Fruit fly (Drosophila melanogaster) whole organism, wandering third instar larva: ENCODE measurements around the gene CG13471.
A peak's percentile ranks its signal among the peaks of the same experiment; 100 is the strongest.

Source experiments
- Abd-B ChIP-seq: fragments of >200 bp; optimal IDR thresholded peaks from 2 replicates; lab custom pipeline; 2017; ENCODE audit warnings: missing biosample characterization, missing genetic modification characterization
- CG32264 ChIP-seq: fragments of 200-800 bp; sonication (Bioruptor generic); optimal IDR thresholded peaks from 2 replicates; lab custom pipeline; 2016; ENCODE audit warnings: missing biosample characterization, missing genetic modification characterization
- CrebA ChIP-seq: fragments of 200-800 bp; sonication (Bioruptor generic); optimal IDR thresholded peaks from 2 replicates; lab custom pipeline; 2016; ENCODE audit warnings: missing biosample characterization, mild to moderate bottlenecking, missing genetic modification characterization, borderline replicate concordance
- Dfd ChIP-seq: fragments of >200 bp; optimal IDR thresholded peaks from 2 replicates; lab custom pipeline; 2017; ENCODE audit warnings: missing biosample characterization, missing genetic modification characterization
- GATAd ChIP-seq: sonication (Bioruptor generic); optimal IDR thresholded peaks from 2 replicates; lab custom pipeline; 2016; ENCODE audit warnings: missing biosample characterization, missing genetic modification characterization
- Hr83 ChIP-seq: fragments of 200-300 bp; sonication (Bioruptor generic); optimal IDR thresholded peaks from 2 replicates; lab custom pipeline; 2016; ENCODE audit warnings: missing biosample characterization, mild to moderate bottlenecking, missing genetic modification characterization, moderate library complexity; ENCODE audit not compliant: poor library complexity, severe bottlenecking
- Mio ChIP-seq: sonication (Bioruptor generic); optimal IDR thresholded peaks from 2 replicates; lab custom pipeline; 2016; ENCODE audit warnings: missing biosample characterization, missing genetic modification characterization
- OdsH ChIP-seq: fragments of 200-800 bp; sonication (Bioruptor generic); optimal IDR thresholded peaks from 2 replicates; lab custom pipeline; 2016; ENCODE audit warnings: missing biosample characterization, mild to moderate bottlenecking, missing genetic modification characterization
- Rel ChIP-seq, 2 experiments: fragments of 200-800 bp; sonication (Bioruptor generic) in 1 of 2; optimal IDR thresholded peaks; 2 replicates in 1 of 2; 3 replicates in 1 of 2; lab custom pipeline; 2016 to 2019; ENCODE audit warnings: mild to moderate bottlenecking in 2 of 2, missing biosample characterization in 2 of 2, missing genetic modification characterization in 2 of 2, moderate library complexity in 1 of 2
- Sp1 ChIP-seq: fragments of 200-800 bp; sonication (Bioruptor generic); optimal IDR thresholded peaks from 3 replicates; lab custom pipeline; 2019; ENCODE audit warnings: missing biosample characterization, mild to moderate bottlenecking, missing genetic modification characterization, moderate library complexity
- Vsx2 ChIP-seq: fragments of 200-300, 225-300 bp; sonication (Bioruptor generic); optimal IDR thresholded peaks from 2 replicates; lab custom pipeline; 2018; ENCODE audit warnings: missing biosample characterization, missing genetic modification characterization; ENCODE audit not compliant: partially characterized antibody
- br ChIP-seq: fragments of 200-800 bp; sonication (Bioruptor generic); optimal IDR thresholded peaks from 2 replicates; lab custom pipeline; 2016; ENCODE audit warnings: missing biosample characterization, missing genetic modification characterization
- brk ChIP-seq: fragments of 200-800 bp; sonication (Bioruptor generic); optimal IDR thresholded peaks from 2 replicates; lab custom pipeline; 2016; ENCODE audit warnings: missing biosample characterization, mild to moderate bottlenecking, missing genetic modification characterization
- dl ChIP-seq, 2 experiments: fragments of 175-275, 200-275 bp in 1 of 2; fragments of 200-275 bp in 1 of 2; sonication (Bioruptor generic); optimal IDR thresholded peaks; lab custom pipeline; 2018; ENCODE audit warnings: mild to moderate bottlenecking in 2 of 2, missing biosample characterization in 2 of 2, missing genetic modification characterization in 2 of 2, moderate library complexity in 2 of 2; ENCODE audit not compliant: partially characterized antibody in 2 of 2, insufficient read depth in 1 of 2
- dmrt93B ChIP-seq: fragments of 200-800 bp; sonication (Bioruptor generic); optimal IDR thresholded peaks from 2 replicates; lab custom pipeline; 2018; ENCODE audit warnings: missing biosample characterization, mild to moderate bottlenecking, missing genetic modification characterization
- fru ChIP-seq: fragments of 200-800 bp; sonication (Bioruptor generic); optimal IDR thresholded peaks from 3 replicates; lab custom pipeline; 2016; ENCODE audit warnings: missing biosample characterization, mild to moderate bottlenecking, missing genetic modification characterization
- lola ChIP-seq: fragments of >200 bp; optimal IDR thresholded peaks from 2 replicates; lab custom pipeline; 2017; ENCODE audit warnings: missing biosample characterization, missing genetic modification characterization
- pan ChIP-seq: fragments of >200 bp; optimal IDR thresholded peaks from 2 replicates; lab custom pipeline; 2017
- psq ChIP-seq: fragments of 200-800 bp; sonication (Bioruptor generic); optimal IDR thresholded peaks from 3 replicates; lab custom pipeline; 2017; ENCODE audit warnings: missing biosample characterization, mild to moderate bottlenecking, missing genetic modification characterization, moderate library complexity
- rgr ChIP-seq: fragments of 200-800 bp; sonication (Bioruptor generic); optimal IDR thresholded peaks from 3 replicates; lab custom pipeline; 2016; ENCODE audit warnings: missing biosample characterization, mild to moderate bottlenecking, missing genetic modification characterization
- sage ChIP-seq: fragments of 200-800 bp; sonication (Bioruptor generic); optimal IDR thresholded peaks from 2 replicates; lab custom pipeline; 2016; ENCODE audit warnings: missing biosample characterization, mild to moderate bottlenecking, missing genetic modification characterization
- sv ChIP-seq: fragments of 200-800 bp; sonication (Bioruptor generic); optimal IDR thresholded peaks from 3 replicates; lab custom pipeline; 2016; ENCODE audit warnings: missing biosample characterization, missing genetic modification characterization
- usp ChIP-seq: fragments of >200 bp; optimal IDR thresholded peaks from 2 replicates; lab custom pipeline; 2017; ENCODE audit warnings: missing biosample characterization, missing genetic modification characterization
- woc ChIP-seq: sonication (Bioruptor generic); optimal IDR thresholded peaks from 2 replicates; lab custom pipeline; 2016; ENCODE audit warnings: missing biosample characterization, mild to moderate bottlenecking, missing genetic modification characterization

Gene CG13471

DNA sequence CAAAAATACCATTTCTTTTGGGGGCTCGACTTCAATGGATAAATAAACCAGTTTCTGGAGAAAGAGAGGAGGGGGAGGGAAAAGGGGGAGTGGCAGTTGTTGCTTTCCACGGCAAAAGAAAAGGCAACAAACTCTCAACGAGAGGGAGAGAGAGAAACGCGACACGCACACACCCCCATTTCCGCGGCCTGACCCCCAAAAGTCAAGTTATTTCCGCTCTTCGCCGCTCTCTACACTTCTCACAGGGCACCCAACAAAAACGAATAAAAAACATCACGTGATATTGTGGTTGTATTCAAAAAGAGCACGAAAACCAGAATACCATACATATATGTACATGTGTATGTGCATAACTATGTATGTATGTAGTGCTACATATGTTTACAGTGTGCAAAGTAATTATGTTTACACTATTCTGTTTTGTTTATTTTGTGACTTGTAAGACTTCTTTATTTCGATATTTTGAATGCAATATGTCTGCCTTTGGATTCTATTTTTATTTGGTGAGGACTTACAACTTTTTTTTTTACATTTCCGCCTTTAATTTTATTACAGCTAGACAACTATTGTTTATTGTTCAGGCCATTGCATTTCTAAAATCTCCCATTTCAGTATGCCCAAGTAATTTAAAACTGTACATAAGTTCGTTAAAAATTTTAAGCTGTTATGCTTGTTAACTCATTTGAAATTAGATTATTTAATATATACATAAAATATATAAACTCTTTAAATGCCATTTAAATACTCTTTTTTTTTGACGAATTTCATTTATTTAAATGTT, 48.0 kb upstream of the CG13471 start (continued):
- peak; percentile 35 for TF ChIP-seq dmrt93B (GFP tag; lab: Kevin White, UChicago)
- no peak for TF ChIP-seq Abd-B (GFP tag; lab: Kevin White, UChicago)
- no peak for TF ChIP-seq Vsx2 (GFP tag; lab: Kevin White, UChicago)
- no peak for TF ChIP-seq Mio

DNA sequence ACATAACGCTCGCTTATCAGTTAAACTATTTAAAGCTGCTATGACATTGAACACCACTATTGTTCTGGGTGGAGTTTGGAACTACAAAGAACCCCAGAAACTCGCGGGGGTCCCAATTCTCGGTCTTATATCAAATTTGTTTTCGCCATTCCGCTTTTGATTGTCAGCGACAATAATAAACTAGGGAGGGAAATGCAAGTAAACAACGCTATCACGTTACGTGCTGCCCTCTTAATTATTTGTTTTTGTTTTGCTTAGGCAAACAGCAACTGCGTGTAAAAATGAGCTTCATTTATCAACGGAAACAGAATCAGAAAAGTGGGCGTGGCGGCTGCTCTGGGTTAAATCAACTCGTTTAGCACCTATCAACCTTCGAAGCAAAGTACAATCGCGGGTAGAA, 46.9 kb upstream of the CG13471 start:
- TF ChIP-seq rgr: peak; percentile 29
- no peak for TF ChIP-seq lola (GFP tag; lab: Kevin White, UChicago)

DNA sequence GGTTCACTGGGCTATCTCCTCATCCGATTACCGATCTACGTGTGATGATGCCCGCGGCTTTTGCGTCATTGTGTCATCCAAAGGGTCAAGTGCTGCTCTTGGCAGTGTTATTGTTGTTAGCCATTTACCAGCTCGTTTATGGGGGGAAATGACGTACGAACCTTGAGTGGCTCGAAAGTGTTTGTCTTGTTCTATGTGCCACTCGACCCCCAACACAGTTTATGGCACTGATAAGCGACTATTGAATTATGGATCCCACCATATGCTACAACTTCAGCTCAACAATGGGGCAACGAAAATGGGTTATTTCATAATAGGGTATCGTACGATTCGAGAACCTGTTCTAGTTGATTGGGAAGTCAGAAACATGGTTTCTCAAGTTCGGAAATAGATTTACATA, 46.0 kb upstream of the CG13471 start:
- no peak for TF ChIP-seq psq (GFP tag; lab: Kevin White, UChicago)
- no peak for TF ChIP-seq dl (GFP tag; optimal IDR thresholded peaks at IDR 0.05; lab: Kevin White, UChicago; ENCODE audit: insufficient read depth in 1 of 2, partially characterized antibody in 2 of 2)
- TF ChIP-seq Abd-B (GFP tag; lab: Kevin White, UChicago): no peak
- TF ChIP-seq Sp1 (GFP tag; lab: Kevin White, UChicago): no peak
- no peak for TF ChIP-seq CG32264 (GFP tag; lab: Kevin White, UChicago)
- TF ChIP-seq GATAd (GFP tag; lab: Kevin White, UChicago): no peak
- TF ChIP-seq woc (GFP tag; lab: Kevin White, UChicago): no peak
- TF ChIP-seq rgr: no peak
- no peak for TF ChIP-seq dmrt93B (GFP tag; lab: Kevin White, UChicago)
- TF ChIP-seq lola (GFP tag; lab: Kevin White, UChicago): no peak
- TF ChIP-seq usp (GFP tag; lab: Kevin White, UChicago): no peak
- no peak for TF ChIP-seq CrebA (GFP tag; lab: Kevin White, UChicago)
- TF ChIP-seq sage (GFP tag; lab: Kevin White, UChicago): no peak
- no peak for TF ChIP-seq fru (GFP tag; lab: Kevin White, UChicago)
- no peak for TF ChIP-seq brk (GFP tag; lab: Kevin White, UChicago)
- no peak for TF ChIP-seq br (GFP tag; lab: Kevin White, UChicago)
- TF ChIP-seq OdsH (GFP tag; lab: Kevin White, UChicago): no peak
- TF ChIP-seq, all 38 proteins: peak for 0

DNA sequence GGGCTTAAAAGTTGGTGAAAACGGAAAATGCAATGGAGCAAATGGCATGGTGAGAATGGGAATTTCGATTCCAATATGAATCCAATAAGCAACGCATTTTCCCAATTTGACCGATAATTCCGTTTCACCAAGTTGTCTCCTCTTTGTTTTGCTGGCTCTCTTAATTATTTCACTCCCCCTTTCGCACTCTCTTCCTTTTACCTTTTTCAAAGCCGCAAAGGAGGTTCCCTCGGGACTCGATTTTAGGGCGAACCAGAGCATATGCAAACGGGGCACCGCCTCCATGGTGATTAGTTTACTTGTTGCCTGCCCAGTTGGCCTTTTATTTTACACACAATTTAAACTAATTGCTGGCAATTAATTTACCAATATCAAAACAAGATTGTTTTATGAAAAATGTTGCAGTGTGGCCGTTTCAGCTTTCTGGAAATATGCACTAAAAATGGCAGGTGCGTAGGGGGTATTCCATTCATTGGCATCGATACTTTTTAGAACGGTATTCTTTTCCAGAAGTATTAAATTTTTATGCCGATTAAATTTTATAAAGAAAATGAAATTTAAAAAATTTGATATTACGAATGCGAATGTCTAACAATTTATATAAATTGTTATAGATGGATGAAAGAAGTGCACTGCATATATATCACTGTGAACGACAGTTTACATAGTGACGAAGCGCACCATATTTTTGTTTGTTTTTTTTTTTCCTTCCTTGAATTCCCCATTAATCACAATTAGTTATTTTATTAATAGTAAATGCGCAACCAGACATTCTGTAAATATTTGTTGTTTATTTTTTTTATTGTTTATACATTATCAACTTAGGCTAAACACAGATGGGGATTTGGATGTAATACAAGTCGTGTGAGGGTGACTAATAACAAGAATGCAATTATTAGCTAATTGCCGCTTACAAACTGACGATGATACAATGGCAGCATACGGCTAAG, 42.7 kb upstream of the CG13471 start, which contains the start of gene mop:
mop (minus strand) TSS at position 419 of the 950 bp plus-strand sequence.
- TF ChIP-seq Rel (GFP tag; optimal IDR thresholded peaks at IDR 0.05; lab: Kevin White, UChicago) (no peak), Rel (tag; optimal IDR thresholded peaks at IDR 0.05; lab: Kevin White, UChicago) (peak; percentile 1), GATAd (GFP tag; lab: Kevin White, UChicago) (no peak), sv (GFP tag; lab: Kevin White, UChicago) (peak; percentile 19), Mio (no peak)

DNA sequence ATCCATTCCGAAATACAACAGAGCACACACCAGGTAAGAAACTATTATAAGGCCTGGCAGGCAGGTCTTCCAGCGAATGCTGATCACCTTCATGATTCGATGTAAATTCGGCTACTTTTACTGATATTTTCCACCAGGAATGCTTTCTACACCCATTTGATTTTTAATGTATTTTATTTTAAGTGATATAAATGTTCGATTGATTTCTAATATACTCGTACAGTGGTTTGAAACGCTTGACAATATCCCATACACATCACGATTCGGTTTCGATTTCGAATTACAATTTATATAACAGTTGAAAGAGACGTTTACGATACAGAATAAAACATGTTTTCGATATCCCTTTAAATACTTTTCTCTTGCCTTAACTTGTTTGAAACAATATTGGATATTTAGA, 35.9 kb upstream of the CG13471 start, which contains the start of gene Mgat4b:
Mgat4b (minus strand) TSS at position 101 of the 400 bp plus-strand sequence.
- TF ChIP-seq Dfd (GFP tag; lab: Kevin White, UChicago): no peak
- no peak for TF ChIP-seq Abd-B (GFP tag; lab: Kevin White, UChicago)
- TF ChIP-seq Mio: no peak
- TF ChIP-seq rgr: no peak
- no peak for TF ChIP-seq pan (lab: Kevin White, UChicago)
- no peak for TF ChIP-seq Hr83 (GFP tag; lab: Kevin White, UChicago)
